Comparison of ENCODE assay signal across 2 worm cellular contexts in the genomic region with DNA sequence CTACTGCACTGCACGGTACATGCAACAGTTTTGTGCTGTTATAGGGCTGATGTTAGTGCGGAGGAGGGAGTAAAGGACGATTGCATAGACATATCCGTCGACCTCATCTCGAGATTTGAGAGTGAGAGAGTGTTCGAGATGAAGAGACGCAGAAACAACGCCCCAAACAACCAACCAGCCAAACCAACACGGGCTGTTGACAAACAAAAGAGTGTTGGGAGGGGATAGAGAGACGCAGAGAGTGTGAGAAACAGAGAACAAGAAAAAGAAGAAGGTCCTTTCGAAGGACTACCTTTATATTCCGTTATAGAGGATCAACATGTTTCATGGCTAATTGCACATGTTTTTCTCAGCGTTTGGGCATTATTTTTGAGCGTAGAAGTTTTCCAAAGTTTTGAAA.
TF ChIP-seq lines count a peak whose summit lies in the region.

No protein-coding gene starts in this region.

TF ChIP-seq in whole organism, L1 larva, 84 proteins besides CTCF, POLR2A, EP300 and RAD21 (continued from another document and continues in another):
- TF ChIP-seq nhr-47 (tag; optimal IDR thresholded peaks at IDR 0.05; lab: Kevin White, UChicago) = peak; percentile 52
- no peak for TF ChIP-seq sox-4 (tag; optimal IDR thresholded peaks at IDR 0.05; lab: Kevin White, UChicago)
- TF ChIP-seq C16A3.4 (tag; optimal IDR thresholded peaks at IDR 0.05; lab: Kevin White, UChicago) = no peak
- TF ChIP-seq lin-35 (GFP tag; optimal IDR thresholded peaks at IDR 0.05; lab: Kevin White, UChicago) = peak in 1 of 2 experiments; percentile 22
- TF ChIP-seq Y116A8C.19 (tag; optimal IDR thresholded peaks at IDR 0.05; lab: Kevin White, UChicago; ENCODE audit: borderline replicate concordance) = no peak
- no peak for TF ChIP-seq hlh-4 (tag; optimal IDR thresholded peaks at IDR 0.05; lab: Kevin White, UChicago)
- no peak for TF ChIP-seq ama-1 (optimal IDR thresholded peaks at IDR 0.05; lab: Kevin White, UChicago)
- no peak for TF ChIP-seq nhr-84 (tag; optimal IDR thresholded peaks at IDR 0.05; lab: Kevin White, UChicago)
- TF ChIP-seq ets-5 (GFP tag; IDR thresholded peaks at IDR 0.05; lab: Robert Waterston, UW) = no peak
- TF ChIP-seq dpl-1 (GFP tag; optimal IDR thresholded peaks at IDR 0.05; lab: Kevin White, UChicago) = peak in 1 of 3 experiments; percentile 3
- TF ChIP-seq alr-1 (tag; optimal IDR thresholded peaks at IDR 0.05; lab: Kevin White, UChicago; ENCODE audit: borderline replicate concordance) = no peak
- no peak for TF ChIP-seq nhr-90 (tag; optimal IDR thresholded peaks at IDR 0.05; lab: Kevin White, UChicago; ENCODE audit: poor library complexity)
- TF ChIP-seq nhr-28 (tag; optimal IDR thresholded peaks at IDR 0.05; lab: Kevin White, UChicago) = no peak
- peak; percentile 29 to 31 for TF ChIP-seq efl-1 (optimal IDR thresholded peaks at IDR 0.05; lab: Kevin White, UChicago)
- TF ChIP-seq efl-1 (GFP tag; optimal IDR thresholded peaks at IDR 0.05 in 1 of 2; lab: Kevin White, UChicago) = peak in 1 of 2 experiments; percentile 87
- peak; percentile 52 for TF ChIP-seq nhr-71 (tag; optimal IDR thresholded peaks at IDR 0.05; lab: Kevin White, UChicago)
- TF ChIP-seq F16B12.6 (tag; optimal IDR thresholded peaks at IDR 0.05; lab: Kevin White, UChicago) = no peak
- TF ChIP-seq unc-130 (tag; optimal IDR thresholded peaks at IDR 0.05; lab: Kevin White, UChicago) = no peak
- TF ChIP-seq pag-3 (tag; optimal IDR thresholded peaks at IDR 0.05; lab: Kevin White, UChicago; ENCODE audit: borderline replicate concordance, insufficient read depth) = no peak
- no peak for TF ChIP-seq egl-27 (tag; optimal IDR thresholded peaks at IDR 0.05; lab: Kevin White, UChicago)
- peak; percentile 48 for TF ChIP-seq sup-37 (GFP tag; optimal IDR thresholded peaks at IDR 0.05; lab: Kevin White, UChicago)
- no peak for TF ChIP-seq skn-1 (tag; optimal IDR thresholded peaks at IDR 0.05; lab: Kevin White, UChicago)
- no peak for TF ChIP-seq mef-2 (tag; optimal IDR thresholded peaks at IDR 0.05; lab: Kevin White, UChicago)
- no peak for TF ChIP-seq elt-2 (tag; optimal IDR thresholded peaks at IDR 0.05; lab: Kevin White, UChicago)
- TF ChIP-seq lin-39 (tag; optimal IDR thresholded peaks at IDR 0.05; lab: Kevin White, UChicago) = no peak
- peak; percentile 11 for TF ChIP-seq nhr-20 (tag; optimal IDR thresholded peaks at IDR 0.05; lab: Kevin White, UChicago)
- no peak for TF ChIP-seq aly-2 (tag; optimal IDR thresholded peaks at IDR 0.05; lab: Kevin White, UChicago)
- TF ChIP-seq zag-1 (tag; optimal IDR thresholded peaks at IDR 0.05; lab: Kevin White, UChicago) = no peak
- TF ChIP-seq rnt-1 (tag; optimal IDR thresholded peaks at IDR 0.05; lab: Kevin White, UChicago) = peak; percentile 42
- TF ChIP-seq nhr-237 (tag; optimal IDR thresholded peaks at IDR 0.05; lab: Kevin White, UChicago) = no peak
- TF ChIP-seq fkh-10 (GFP tag; optimal IDR thresholded peaks at IDR 0.05; lab: Kevin White, UChicago) = no peak
- no peak for TF ChIP-seq blmp-1 (tag; optimal IDR thresholded peaks at IDR 0.05; lab: Kevin White, UChicago)
- no peak for TF ChIP-seq C04F5.9 (tag; optimal IDR thresholded peaks at IDR 0.05; lab: Kevin White, UChicago)
- no peak for TF ChIP-seq nhr-19 (GFP tag; conservative IDR thresholded peaks at IDR 0.05; lab: Robert Waterston, UW)
- peak; percentile 31 for TF ChIP-seq mep-1 (tag; optimal IDR thresholded peaks at IDR 0.05; lab: Kevin White, UChicago)
- no peak for TF ChIP-seq nhr-12 (tag; optimal IDR thresholded peaks at IDR 0.05; lab: Kevin White, UChicago)
- peak; percentile 78 for TF ChIP-seq nhr-85 (tag; lab: Kevin White, UChicago)
- no peak for TF ChIP-seq elt-3 (tag; optimal IDR thresholded peaks at IDR 0.05; lab: Kevin White, UChicago)
- TF ChIP-seq xbp-1 (tag; optimal IDR thresholded peaks at IDR 0.05; lab: Kevin White, UChicago) = peak; percentile 19
- no peak for TF ChIP-seq ceh-63 (GFP tag; optimal IDR thresholded peaks at IDR 0.05; lab: Kevin White, UChicago)
- peak; percentile 31 for TF ChIP-seq dsc-1 (tag; optimal IDR thresholded peaks at IDR 0.05; lab: Kevin White, UChicago)
- peak; percentile 21 for TF ChIP-seq irx-1 (tag; optimal IDR thresholded peaks at IDR 0.05; lab: Kevin White, UChicago)
- TF ChIP-seq fkh-4 (tag; optimal IDR thresholded peaks at IDR 0.05; lab: Kevin White, UChicago; ENCODE audit: borderline replicate concordance) = no peak
- no peak for TF ChIP-seq ceh-88 (GFP tag; IDR thresholded peaks at IDR 0.05; lab: Robert Waterston, UW)
- peak in 1 of 2 experiments; percentile 40 for TF ChIP-seq lsy-2 (tag; optimal IDR thresholded peaks at IDR 0.05; lab: Kevin White, UChicago)
- no peak for TF ChIP-seq lir-3 (tag; optimal IDR thresholded peaks at IDR 0.05; lab: Kevin White, UChicago; ENCODE audit: poor library complexity)
- peak; percentile 45 for TF ChIP-seq snu-23 (GFP tag; optimal IDR thresholded peaks at IDR 0.05; lab: Kevin White, UChicago)
- no peak for TF ChIP-seq unc-30 (tag; optimal IDR thresholded peaks at IDR 0.05; lab: Kevin White, UChicago)
- TF ChIP-seq pqm-1 (tag; optimal IDR thresholded peaks at IDR 0.05; lab: Kevin White, UChicago) = no peak
- TF ChIP-seq C34B4.2 (tag; optimal IDR thresholded peaks at IDR 0.05; lab: Kevin White, UChicago) = no peak
- no peak for TF ChIP-seq zip-4 (GFP tag; optimal IDR thresholded peaks at IDR 0.05; lab: Kevin White, UChicago)
- TF ChIP-seq tlp-1 (tag; optimal IDR thresholded peaks at IDR 0.05; lab: Kevin White, UChicago) = no peak
- no peak for TF ChIP-seq ztf-11 (tag; optimal IDR thresholded peaks at IDR 0.05; lab: Kevin White, UChicago)
- no peak for TF ChIP-seq mdl-1 (tag; optimal IDR thresholded peaks at IDR 0.05; lab: Kevin White, UChicago)
- no peak for TF ChIP-seq hlh-17 (GFP tag; optimal IDR thresholded peaks at IDR 0.05; lab: Kevin White, UChicago; ENCODE audit: borderline replicate concordance)
- TF ChIP-seq lin-15B (tag; optimal IDR thresholded peaks at IDR 0.05; lab: Kevin White, UChicago) = no peak
- no peak for TF ChIP-seq pax-3 (tag; optimal IDR thresholded peaks at IDR 0.05; lab: Kevin White, UChicago)
- TF ChIP-seq snpc-4 (tag; optimal IDR thresholded peaks at IDR 0.05; lab: Kevin White, UChicago) = no peak
- no peak for TF ChIP-seq fkh-8 (tag; optimal IDR thresholded peaks at IDR 0.05; lab: Kevin White, UChicago)
- TF ChIP-seq aha-1 (tag; optimal IDR thresholded peaks at IDR 0.05; lab: Kevin White, UChicago) = no peak
- TF ChIP-seq ceh-82 (tag; optimal IDR thresholded peaks at IDR 0.05; lab: Kevin White, UChicago) = peak; percentile 20 to 29 (median 21)
- peak; percentile 87 for TF ChIP-seq lin-14 (GFP tag; optimal IDR thresholded peaks at IDR 0.05; lab: Kevin White, UChicago)
- TF ChIP-seq ceh-8 (GFP tag; optimal IDR thresholded peaks at IDR 0.05; lab: Kevin White, UChicago) = no peak
- TF ChIP-seq sptf-1 (tag; optimal IDR thresholded peaks at IDR 0.05; lab: Kevin White, UChicago) = no peak
- TF ChIP-seq hpl-2 (GFP tag; optimal IDR thresholded peaks at IDR 0.05; lab: Kevin White, UChicago) = no peak

TF ChIP-seq in whole organism, L3 larva, 47 proteins besides CTCF, POLR2A, EP300 and RAD21 (continued from another document):
- no peak for TF ChIP-seq elt-1 (tag; optimal IDR thresholded peaks at IDR 0.05; lab: Kevin White, UChicago)
- no peak for TF ChIP-seq nhr-77 (tag; optimal IDR thresholded peaks at IDR 0.05; lab: Kevin White, UChicago)
- TF ChIP-seq tbx-2 (tag; optimal IDR thresholded peaks at IDR 0.05; lab: Kevin White, UChicago) = no peak
- TF ChIP-seq fos-1 (tag; optimal IDR thresholded peaks at IDR 0.05; lab: Kevin White, UChicago) = no peak
- TF ChIP-seq ceh-16 (tag; optimal IDR thresholded peaks at IDR 0.05; lab: Kevin White, UChicago) = no peak
- no peak for TF ChIP-seq skn-1 (tag; optimal IDR thresholded peaks at IDR 0.05; lab: Kevin White, UChicago)
- TF ChIP-seq hmg-11 (tag; optimal IDR thresholded peaks at IDR 0.05; lab: Kevin White, UChicago) = peak; percentile 58
